Worm (Caenorhabditis elegans) whole organism, late embryonic: ENCODE data around the gene algn-2.

Experiments used
- C08G9.2 ChIP-seq: sonication (generic microtip); optimal IDR thresholded peaks from 2 replicates; lab custom pipeline; 2016; ENCODE audit warnings: mild to moderate bottlenecking, missing genetic modification characterization, moderate library complexity, missing compliant biosample characterization
- dve-1 ChIP-seq: sonication (generic microtip); optimal IDR thresholded peaks from 2 replicates; lab custom pipeline; 2017; ENCODE audit warnings: antibody characterized with exemption, mild to moderate bottlenecking, missing genetic modification characterization, missing compliant biosample characterization
- hlh-15 ChIP-seq: sonication (generic microtip); optimal IDR thresholded peaks from 2 replicates; lab custom pipeline; 2016; ENCODE audit warnings: missing genetic modification characterization, missing compliant biosample characterization
- rnt-1 ChIP-seq: sonication (generic microtip); optimal IDR thresholded peaks from 2 replicates; lab custom pipeline; 2016; ENCODE audit warnings: missing genetic modification characterization, missing compliant biosample characterization
- unc-55 ChIP-seq: sonication (generic microtip); optimal IDR thresholded peaks from 2 replicates; lab custom pipeline; 2017; ENCODE audit warnings: missing biosample characterization, missing genetic modification reagents, missing genetic modification characterization

DNA sequence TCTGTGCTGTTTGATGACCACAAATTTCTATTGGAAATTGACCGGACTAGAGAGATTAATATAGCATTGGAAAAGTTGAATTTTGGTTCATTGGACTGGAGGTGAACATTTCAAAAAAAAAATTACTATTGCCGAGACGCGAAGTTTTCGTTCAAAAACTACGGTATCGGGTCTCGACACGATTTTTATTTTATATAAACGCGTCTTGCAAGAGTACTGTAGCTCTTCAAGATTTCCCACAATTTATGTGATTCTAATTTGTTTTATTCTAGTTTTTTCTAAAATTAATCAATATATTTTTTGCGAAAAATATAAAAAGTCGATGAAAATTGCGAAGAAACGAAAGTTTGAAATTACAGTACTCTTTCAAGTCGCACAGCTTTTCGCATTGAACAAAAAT is 4.4 kb upstream of the algn-2 start, which contains the start of gene F09E5.12:
- TF ChIP-seq rnt-1 (tag; lab: Kevin White, UChicago): no peak
- no peak for TF ChIP-seq unc-55 (GFP tag; lab: Kevin White, UChicago)
- no peak for TF ChIP-seq dve-1 (tag; lab: Kevin White, UChicago)
- no peak for TF ChIP-seq C08G9.2 (tag; lab: Kevin White, UChicago)
- no peak for TF ChIP-seq hlh-15 (tag; lab: Kevin White, UChicago)
